Worm (Caenorhabditis elegans): ENCODE data around the gene F15E6.9.
A peak's percentile ranks its signal among the peaks of the same experiment; 100 is the strongest.

DNA sequence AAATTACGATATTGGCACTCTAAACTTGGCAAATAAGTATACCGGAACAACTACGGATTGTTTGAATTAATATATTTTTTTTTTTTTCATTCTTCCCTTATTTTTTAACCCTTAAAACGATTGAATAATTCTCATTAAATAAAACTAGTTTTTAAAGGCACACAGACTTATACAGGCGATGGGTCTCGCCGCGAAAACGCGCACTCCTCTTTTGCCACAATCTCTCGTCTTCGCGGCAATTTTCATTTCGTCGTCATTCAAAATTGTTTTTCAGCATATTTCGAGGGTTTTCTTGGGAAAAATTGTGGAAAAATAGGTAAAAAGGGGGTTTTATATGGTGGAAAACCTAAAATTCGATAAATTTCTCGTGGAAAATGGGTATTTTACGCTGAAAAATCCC is 51.5 kb downstream of the F15E6.9 start:
- no peak for TF ChIP-seq daf-16 (GFP tag; optimal IDR thresholded peaks at IDR 0.05)
- TF ChIP-seq daf-16 (tag; optimal IDR thresholded peaks at IDR 0.05): peak; percentile 0
- no peak for TF ChIP-seq aly-2 (tag; optimal IDR thresholded peaks at IDR 0.05)
- TF ChIP-seq fkh-10 (GFP tag; optimal IDR thresholded peaks at IDR 0.05): no peak
- no peak for TF ChIP-seq set-16 (GFP tag; IDR thresholded peaks at IDR 0.05)
- no peak for TF ChIP-seq nhr-76 (tag; optimal IDR thresholded peaks at IDR 0.05)
- no peak for TF ChIP-seq ztf-11 (tag; optimal IDR thresholded peaks at IDR 0.05)
- TF ChIP-seq mdl-1 (tag; optimal IDR thresholded peaks at IDR 0.05): no peak
- no peak for TF ChIP-seq Y105C5A.15 (GFP tag; IDR thresholded peaks at IDR 0.05)
- TF ChIP-seq pqm-1 (tag; optimal IDR thresholded peaks at IDR 0.05): no peak
- TF ChIP-seq dpl-1 (GFP tag; optimal IDR thresholded peaks at IDR 0.05): peak; percentile 74
- TF ChIP-seq unc-62 (GFP tag; optimal IDR thresholded peaks at IDR 0.05 in 1 of 2): no peak
- TF ChIP-seq unc-62 (tag; optimal IDR thresholded peaks at IDR 0.05): no peak
- peak; percentile 32 for TF ChIP-seq dve-1 (tag; optimal IDR thresholded peaks at IDR 0.05; ENCODE audit: insufficient read depth)
- no peak for TF ChIP-seq zag-1 (tag; optimal IDR thresholded peaks at IDR 0.05)
- no peak for TF ChIP-seq lin-1 (GFP tag; IDR thresholded peaks at IDR 0.05)

Measured in whole organism, L4 larva.